Fruit fly (Drosophila melanogaster) whole organism, embryonic: ENCODE data around the gene cold.

ENCODE experiments used
- Abd-B ChIP-seq: fragments of 200-800 bp; sonication (Bioruptor generic); optimal IDR thresholded peaks from 2 replicates; lab custom pipeline; 2018; ENCODE audit warnings: missing biosample characterization, mild to moderate bottlenecking, missing genetic modification characterization, moderate library complexity
- B-H2 ChIP-seq: fragments of 200-800 bp; sonication (Bioruptor generic); optimal IDR thresholded peaks from 2 replicates; lab custom pipeline; 2018; ENCODE audit warnings: missing biosample characterization, mild to moderate bottlenecking, missing genetic modification characterization
- BtbVII ChIP-seq: fragments of 200-800 bp; sonication (Bioruptor generic); optimal IDR thresholded peaks from 3 replicates; lab custom pipeline; 2017; ENCODE audit warnings: missing biosample characterization, mild to moderate bottlenecking, missing genetic modification characterization
- CG10274 ChIP-seq: fragments of 200-800 bp; sonication (Bioruptor generic); optimal IDR thresholded peaks from 3 replicates; lab custom pipeline; 2017; ENCODE audit warnings: missing biosample characterization, mild to moderate bottlenecking, missing genetic modification characterization
- CG10321 ChIP-seq: fragments of 200-800 bp; sonication (Bioruptor generic); IDR thresholded peaks from 2 replicates; pipeline ENCODE4 v1.3.6; 2022; ENCODE audit warnings: missing biosample characterization, missing genetic modification characterization
- CG10431 ChIP-seq: fragments of 200-800 bp; sonication (Bioruptor generic); optimal IDR thresholded peaks from 3 replicates; lab custom pipeline; 2018; ENCODE audit warnings: missing biosample characterization, mild to moderate bottlenecking, missing genetic modification characterization
- CG10543 ChIP-seq: fragments of 200-800 bp; sonication (Bioruptor generic); optimal IDR thresholded peaks from 3 replicates; lab custom pipeline; 2017; ENCODE audit warnings: missing biosample characterization, mild to moderate bottlenecking, missing genetic modification characterization, moderate library complexity
- CG11093 ChIP-seq: fragments of 200-800 bp; sonication (Bioruptor generic); IDR thresholded peaks from 3 replicates; pipeline ENCODE4 v1.3.6; 2022; ENCODE audit warnings: missing biosample characterization, missing genetic modification characterization
- CG11560 ChIP-seq: fragments of 200-800 bp; sonication (Bioruptor generic); IDR thresholded peaks from 3 replicates; pipeline ENCODE4 v1.3.6; 2022; ENCODE audit warnings: missing biosample characterization, missing genetic modification characterization
- CG13624 ChIP-seq: fragments of 200-800 bp; sonication (Bioruptor generic); optimal IDR thresholded peaks from 2 replicates; lab custom pipeline; 2016; ENCODE audit warnings: missing biosample characterization, missing genetic modification characterization
- CG1602 ChIP-seq: fragments of 200-800 bp; sonication (Bioruptor generic); optimal IDR thresholded peaks from 3 replicates; lab custom pipeline; 2016; ENCODE audit warnings: missing biosample characterization, missing genetic modification characterization
- CG16779 ChIP-seq: fragments of 200-800 bp; sonication (Bioruptor generic); IDR thresholded peaks from 2 replicates; pipeline ENCODE4 v1.3.6; 2022; ENCODE audit warnings: missing biosample characterization, missing genetic modification characterization
- CG2199 ChIP-seq: fragments of 200-800 bp; sonication (Bioruptor generic); IDR thresholded peaks from 3 replicates; pipeline ENCODE4 v1.3.6; 2022; ENCODE audit warnings: missing biosample characterization, missing genetic modification characterization
- CG2202 ChIP-seq: fragments of 200-800 bp; sonication (Bioruptor generic); optimal IDR thresholded peaks from 2 replicates; lab custom pipeline; 2018; ENCODE audit warnings: missing biosample characterization, mild to moderate bottlenecking, missing genetic modification characterization
- CG2678 ChIP-seq: fragments of 200-800 bp; sonication (Bioruptor generic); optimal IDR thresholded peaks from 3 replicates; lab custom pipeline; 2019; ENCODE audit warnings: missing biosample characterization, mild to moderate bottlenecking, missing genetic modification characterization, moderate library complexity
- CG30020 ChIP-seq: fragments of 200-800 bp; optimal IDR thresholded peaks from 2 replicates; lab custom pipeline; 2019; ENCODE audit warnings: missing biosample characterization, mild to moderate bottlenecking, missing genetic modification characterization, moderate library complexity
- CG3065 ChIP-seq: fragments of 200-800 bp; sonication (Bioruptor generic); optimal IDR thresholded peaks from 2 replicates; lab custom pipeline; 2016; ENCODE audit warnings: missing biosample characterization, missing genetic modification characterization
- CG31441 ChIP-seq: fragments of 200-800 bp; sonication (Bioruptor generic); IDR thresholded peaks from 2 replicates; pipeline ENCODE4 v1.3.6; 2022; ENCODE audit warnings: missing biosample characterization, missing genetic modification characterization
- CG34422 ChIP-seq: fragments of 200-800 bp; sonication (Bioruptor generic); IDR thresholded peaks from 3 replicates; pipeline ENCODE4 v1.3.6; 2022; ENCODE audit warnings: missing biosample characterization, missing genetic modification characterization
- CG3838 ChIP-seq: fragments of 200-800 bp; sonication (Bioruptor generic); optimal IDR thresholded peaks from 3 replicates; lab custom pipeline; 2016; ENCODE audit warnings: missing biosample characterization, missing genetic modification characterization
- CG3995 ChIP-seq: fragments of 200-800 bp; sonication (Bioruptor generic); optimal IDR thresholded peaks from 3 replicates; lab custom pipeline; 2016; ENCODE audit warnings: missing biosample characterization, missing genetic modification characterization
- CG8089 ChIP-seq: fragments of 200-800 bp; sonication (Bioruptor generic); optimal IDR thresholded peaks from 3 replicates; lab custom pipeline; 2016; ENCODE audit warnings: missing biosample characterization, missing genetic modification characterization
- CoRest ChIP-seq: fragments of 200-800 bp; sonication (Bioruptor generic); optimal IDR thresholded peaks from 3 replicates; lab custom pipeline; 2018; ENCODE audit warnings: missing biosample characterization, mild to moderate bottlenecking, missing genetic modification characterization, moderate library complexity
- Eip74EF ChIP-seq, 2 experiments: fragments of 200-800 bp in 1 of 2; fragments of >200 bp in 1 of 2; sonication (Bioruptor generic) in 1 of 2; optimal IDR thresholded peaks; 2 replicates each; lab custom pipeline; 2017 to 2019; ENCODE audit warnings: missing biosample characterization in 2 of 2, missing genetic modification characterization in 2 of 2, mild to moderate bottlenecking in 1 of 2, moderate library complexity in 1 of 2
- Fer3 ChIP-seq: fragments of 200-800 bp; sonication (Bioruptor generic); optimal IDR thresholded peaks from 2 replicates; lab custom pipeline; 2018; ENCODE audit warnings: missing biosample characterization, mild to moderate bottlenecking, missing genetic modification characterization, moderate library complexity
- H15 ChIP-seq: fragments of 200-800 bp; sonication (Bioruptor generic); IDR thresholded peaks from 3 replicates; pipeline ENCODE4 v1.3.6; 2022; ENCODE audit warnings: missing biosample characterization, missing genetic modification characterization
- NC2β ChIP-seq: fragments of 200-800 bp; sonication (Bioruptor generic); optimal IDR thresholded peaks from 2 replicates; lab custom pipeline; 2016; ENCODE audit warnings: missing biosample characterization, missing genetic modification characterization
- Optix ChIP-seq: fragments of 200-800 bp; sonication (Bioruptor generic); IDR thresholded peaks from 3 replicates; pipeline ENCODE4 v1.3.6; 2022; ENCODE audit warnings: missing biosample characterization, missing genetic modification characterization
- Poxn ChIP-seq: fragments of 200-800 bp; sonication (Bioruptor generic); IDR thresholded peaks from 2 replicates; pipeline ENCODE4 v1.3.6; 2022; ENCODE audit warnings: missing biosample characterization, missing genetic modification characterization
- YL-1 ChIP-seq: fragments of 200-800 bp; sonication (Bioruptor generic); optimal IDR thresholded peaks from 3 replicates; lab custom pipeline; 2017; ENCODE audit warnings: missing biosample characterization, mild to moderate bottlenecking, missing genetic modification characterization
- al ChIP-seq: fragments of 200-800 bp; sonication (Bioruptor generic); IDR thresholded peaks from 2 replicates; pipeline ENCODE4 v1.3.6; 2022; ENCODE audit warnings: missing biosample characterization, missing genetic modification characterization
- btn ChIP-seq: fragments of 200-800 bp; sonication (Bioruptor generic); optimal IDR thresholded peaks from 2 replicates; lab custom pipeline; 2016; ENCODE audit warnings: missing biosample characterization, missing genetic modification characterization
- disco-r ChIP-seq: fragments of 200-800 bp; sonication (Bioruptor generic); optimal IDR thresholded peaks from 2 replicates; lab custom pipeline; 2016; ENCODE audit warnings: missing biosample characterization, missing genetic modification characterization
- emc ChIP-seq: fragments of 200-800 bp; sonication (Bioruptor generic); optimal IDR thresholded peaks from 2 replicates; lab custom pipeline; 2016; ENCODE audit warnings: missing biosample characterization, missing genetic modification characterization
- en ChIP-seq: fragments of 200-800 bp; sonication (Bioruptor generic); optimal IDR thresholded peaks from 2 replicates; lab custom pipeline; 2016; ENCODE audit warnings: missing biosample characterization, missing genetic modification characterization
- ewg ChIP-seq: fragments of 200-800 bp; sonication (Bioruptor generic); optimal IDR thresholded peaks from 3 replicates; lab custom pipeline; 2017; ENCODE audit warnings: mild to moderate bottlenecking, missing biosample characterization, missing genetic modification reagents, missing genetic modification characterization
- fd102C ChIP-seq: fragments of 200-800 bp; sonication (Bioruptor generic); optimal IDR thresholded peaks from 2 replicates; lab custom pipeline; 2018; ENCODE audit warnings: missing biosample characterization, mild to moderate bottlenecking, missing genetic modification characterization, moderate library complexity
- gro ChIP-seq: fragments of 200-800 bp; sonication (Bioruptor generic); optimal IDR thresholded peaks from 2 replicates; lab custom pipeline; 2016; ENCODE audit warnings: missing biosample characterization, missing genetic modification characterization
- hbn ChIP-seq: fragments of 200-800 bp; sonication (Bioruptor generic); IDR thresholded peaks from 2 replicates; pipeline ENCODE4 v1.3.6; 2022; ENCODE audit warnings: missing biosample characterization, missing genetic modification characterization; ENCODE audit not compliant: partially characterized antibody
- hkb ChIP-seq, 2 experiments: fragments of 200-800 bp in 1 of 2; fragments of >200 bp in 1 of 2; sonication (Bioruptor generic) in 1 of 2; IDR thresholded peaks in 1 of 2; optimal IDR thresholded peaks in 1 of 2; 2 replicates each; pipeline versions ENCODE4 v1.3.6 to Lab custom; 2017 to 2022; ENCODE audit warnings: missing biosample characterization in 1 of 2, missing genetic modification characterization in 1 of 2
- ind ChIP-seq: fragments of 200-800 bp; sonication (Bioruptor generic); optimal IDR thresholded peaks from 3 replicates; lab custom pipeline; 2016; ENCODE audit warnings: missing biosample characterization, missing genetic modification characterization
- inv ChIP-seq: fragments of 200-800 bp; sonication (Bioruptor generic); IDR thresholded peaks from 2 replicates; pipeline ENCODE4 v1.3.6; 2022; ENCODE audit warnings: missing biosample characterization, missing genetic modification characterization; ENCODE audit not compliant: partially characterized antibody
- klu ChIP-seq: fragments of 200-800 bp; sonication (Bioruptor generic); IDR thresholded peaks from 2 replicates; pipeline ENCODE4 v1.3.6; 2022; ENCODE audit warnings: missing biosample characterization, missing genetic modification characterization
- lmd ChIP-seq: fragments of 200-800 bp; sonication (Bioruptor generic); IDR thresholded peaks from 2 replicates; pipeline ENCODE4 v1.3.6; 2022; ENCODE audit warnings: missing biosample characterization, missing genetic modification characterization
- pb ChIP-seq: fragments of 200-800 bp; sonication (Bioruptor generic); optimal IDR thresholded peaks from 3 replicates; lab custom pipeline; 2016; ENCODE audit warnings: missing biosample characterization, missing genetic modification characterization
- pita ChIP-seq: fragments of 200-800 bp; sonication (Bioruptor generic); optimal IDR thresholded peaks from 2 replicates; lab custom pipeline; 2017; ENCODE audit warnings: missing biosample characterization, mild to moderate bottlenecking, missing genetic modification characterization
- row ChIP-seq: fragments of 200-800 bp; sonication (Bioruptor generic); IDR thresholded peaks from 3 replicates; pipeline ENCODE4 v1.3.6; 2022; ENCODE audit warnings: missing biosample characterization, missing genetic modification characterization
- schlank ChIP-seq: fragments of 200-800 bp; sonication (Bioruptor generic); optimal IDR thresholded peaks from 2 replicates; lab custom pipeline; 2018; ENCODE audit warnings: missing biosample characterization, mild to moderate bottlenecking, missing genetic modification characterization
- unc-4 ChIP-seq: fragments of 200-800 bp; sonication (Bioruptor generic); IDR thresholded peaks from 2 replicates; pipeline ENCODE4 v1.3.6; 2022; ENCODE audit warnings: missing biosample characterization, missing genetic modification characterization; ENCODE audit not compliant: partially characterized antibody
- vfl ChIP-seq: fragments of 200-800 bp; sonication (Bioruptor generic); optimal IDR thresholded peaks from 2 replicates; lab custom pipeline; 2016; ENCODE audit warnings: missing biosample characterization, missing genetic modification characterization
- zfh1 ChIP-seq: fragments of 200-800 bp; sonication (Bioruptor generic); IDR thresholded peaks from 3 replicates; pipeline ENCODE4 v1.3.6; 2022; ENCODE audit warnings: missing biosample characterization, missing genetic modification characterization

Gene cold

dm6 chr2L:602439-602879, 28.4 kb downstream of the cold start, which contains the start of gene CG13689 (continued):
- TF ChIP-seq row (peak; percentile 24; the same call in 2 of the 3 replicates), unc-4 (GFP tag; lab: Robert Waterston, UW) (no peak; the same call in 1 of the 2 replicates), CG10543 (GFP tag; lab: Kevin White, UChicago) (no peak), CG3065 (GFP tag; lab: Kevin White, UChicago) (no peak), NC2β (GFP tag; lab: Kevin White, UChicago) (peak; percentile 37), CG11093 (GFP tag; lab: Robert Waterston, UW) (no peak), Eip74EF (GFP tag; optimal IDR thresholded peaks at IDR 0.05; lab: Kevin White, UChicago) (no peak), CG34422 (peak; percentile 72), CG10431 (GFP tag; lab: Kevin White, UChicago) (no peak), klu (GFP tag; lab: Robert Waterston, UW) (no peak), YL-1 (peak; percentile 64), lmd (peak; percentile 53; the same call in 1 of the 2 replicates), btn (no peak), CG13624 (GFP tag; lab: Kevin White, UChicago) (no peak), CoRest (tag; lab: Kevin White, UChicago) (peak; percentile 68), fd102C (GFP tag; lab: Kevin White, UChicago) (peak; percentile 37), pita (GFP tag; lab: Kevin White, UChicago) (peak; percentile 17), al (GFP tag; lab: Robert Waterston, UW) (no peak), CG16779 (GFP tag; lab: Robert Waterston, UW) (no peak), CG10274 (GFP tag; lab: Kevin White, UChicago) (no peak), inv (GFP tag; lab: Robert Waterston, UW) (no peak), emc (no peak), CG1602 (GFP tag; lab: Kevin White, UChicago) (peak; percentile 59), Fer3 (tag; lab: Kevin White, UChicago) (peak; percentile 47), CG3995 (GFP tag; lab: Kevin White, UChicago) (peak; percentile 82), gro (GFP tag; lab: Kevin White, UChicago) (no peak), CG11560 (tag; lab: Robert Waterston, UW) (0 out of 3 replicates have a peak, but pooled peaks have one; percentile 11), disco-r (GFP tag; lab: Kevin White, UChicago) (no peak), zfh1 (GFP tag; lab: Robert Waterston, UW) (peak; percentile 70), CG3838 (GFP tag; lab: Kevin White, UChicago) (peak; percentile 52), ewg (GFP tag; lab: Kevin White, UChicago) (peak; percentile 32), vfl (GFP tag; lab: Kevin White, UChicago) (peak; percentile 7), CG2678 (tag; lab: Kevin White, UChicago) (no peak), BtbVII (GFP tag; lab: Kevin White, UChicago) (no peak), en (GFP tag; lab: Kevin White, UChicago) (no peak), B-H2 (GFP tag; lab: Kevin White, UChicago) (no peak), CG8089 (GFP tag; lab: Kevin White, UChicago) (no peak), CG10321 (GFP tag; lab: Robert Waterston, UW) (no peak), CG2202 (tag; lab: Kevin White, UChicago) (peak; percentile 26), Optix (GFP tag; lab: Robert Waterston, UW) (no peak), ind (GFP tag; lab: Kevin White, UChicago) (peak; percentile 67), hbn (GFP tag; lab: Robert Waterston, UW) (no peak), schlank (tag; lab: Kevin White, UChicago) (no peak), hkb (optimal IDR thresholded peaks at IDR 0.05; lab: Kevin White, UChicago) (no peak), hkb (GFP tag; IDR thresholded peaks at IDR 0.05; lab: Robert Waterston, UW) (peak; percentile 20; the same call in 1 of the 2 replicates), H15 (GFP tag; lab: Robert Waterston, UW) (no peak), CG31441 (GFP tag; lab: Robert Waterston, UW) (peak; percentile 53), pb (GFP tag; lab: Kevin White, UChicago) (no peak), CG2199 (GFP tag; lab: Robert Waterston, UW) (peak; percentile 69; the same call in 1 of the 3 replicates), Abd-B (GFP tag; lab: Kevin White, UChicago) (peak; percentile 25), Poxn (GFP tag; lab: Robert Waterston, UW) (no peak), CG30020 (tag; lab: Kevin White, UChicago) (no peak)
